Worm (Caenorhabditis elegans) whole organism, L1 larva: ENCODE data around the gene F09E5.12.

Experiments used
- C04F5.9 ChIP-seq: sonication (generic microtip); optimal IDR thresholded peaks from 2 replicates; lab custom pipeline; 2016; ENCODE audit warnings: missing genetic modification characterization, missing compliant biosample characterization
- C16A3.4 ChIP-seq: fragments of 150-350 bp; optimal IDR thresholded peaks from 2 replicates; lab custom pipeline; 2014; ENCODE audit warnings: missing biosample characterization, missing genetic modification characterization
- Y116A8C.19 ChIP-seq: sonication (generic microtip); optimal IDR thresholded peaks from 2 replicates; lab custom pipeline; 2016; ENCODE audit warnings: missing compliant biosample characterization, missing genetic modification characterization, borderline replicate concordance
- ama-1 ChIP-seq: fragments of 150-350 bp; optimal IDR thresholded peaks from 2 replicates; lab custom pipeline; 2014
- blmp-1 ChIP-seq: fragments of 150-350 bp; optimal IDR thresholded peaks from 2 replicates; lab custom pipeline; 2014; ENCODE audit warnings: missing biosample characterization, missing genetic modification characterization
- ceh-82 ChIP-seq, 3 experiments: fragments of 150-350 bp in 1 of 3; sonication (generic microtip) in 2 of 3; optimal IDR thresholded peaks; 2 replicates each; lab custom pipeline; 2014 to 2017; ENCODE audit warnings: missing biosample characterization in 3 of 3, missing genetic modification characterization in 3 of 3
- ceh-88 ChIP-seq: fragments of 200-800 bp; sonication (Bioruptor generic); IDR thresholded peaks from 2 replicates; pipeline ENCODE4 v1.3.6; 2022; ENCODE audit warnings: missing genetic modification characterization, missing compliant biosample characterization
- ces-1 ChIP-seq: fragments of 150-350 bp; optimal IDR thresholded peaks from 2 replicates; lab custom pipeline; 2014; ENCODE audit warnings: missing biosample characterization, missing genetic modification reagents, missing genetic modification characterization
- dpl-1 ChIP-seq, 3 experiments: fragments of 150-350 bp in 2 of 3; sonication (generic microtip) in 1 of 3; optimal IDR thresholded peaks; 2 replicates each; lab custom pipeline; 2014 to 2017; ENCODE audit warnings: missing biosample characterization in 3 of 3, missing genetic modification characterization in 3 of 3, missing genetic modification reagents in 3 of 3
- dsc-1 ChIP-seq: sonication (generic microtip); optimal IDR thresholded peaks from 2 replicates; lab custom pipeline; 2016; ENCODE audit warnings: mild to moderate bottlenecking, missing genetic modification characterization, missing compliant biosample characterization
- efl-1 ChIP-seq, 4 experiments: fragments of 150-350 bp; optimal IDR thresholded peaks in 3 of 4; peaks in 1 of 4; 1 replicate in 1 of 4; 2 replicates in 3 of 4; lab custom pipeline; 2014; ENCODE audit warnings: missing biosample characterization in 2 of 4, missing genetic modification characterization in 2 of 4, missing genetic modification reagents in 2 of 4
- egl-13 ChIP-seq: sonication (generic microtip); optimal IDR thresholded peaks from 2 replicates; lab custom pipeline; 2016; ENCODE audit warnings: missing genotype, missing genetic modification reagents, missing genetic modification characterization, missing compliant biosample characterization
- egl-27 ChIP-seq, 2 experiments: fragments of 150-350 bp in 1 of 2; sonication (generic microtip); optimal IDR thresholded peaks; 3 replicates each; lab custom pipeline; 2017 to 2018; ENCODE audit warnings: missing biosample characterization in 2 of 2, missing genetic modification characterization in 2 of 2, missing genetic modification reagents in 2 of 2
- elt-2 ChIP-seq: sonication (generic microtip); optimal IDR thresholded peaks from 2 replicates; lab custom pipeline; 2016; ENCODE audit warnings: missing genetic modification characterization, mild to moderate bottlenecking, inconsistent platforms, missing compliant biosample characterization, missing genetic modification reagents
- ets-5 ChIP-seq: fragments of 200-800 bp; sonication (Bioruptor generic); IDR thresholded peaks from 2 replicates; pipeline ENCODE4 v1.3.6; 2022; ENCODE audit warnings: missing genetic modification characterization, missing compliant biosample characterization
- fkh-10 ChIP-seq: sonication (generic microtip); optimal IDR thresholded peaks from 2 replicates; lab custom pipeline; 2017; ENCODE audit warnings: missing biosample characterization, missing genetic modification reagents, missing genetic modification characterization
- fos-1 ChIP-seq: fragments of 150-350 bp; optimal IDR thresholded peaks from 2 replicates; lab custom pipeline; 2014; ENCODE audit warnings: missing biosample characterization, missing genetic modification characterization
- grh-1 ChIP-seq: fragments of 200-800 bp; sonication (Bioruptor generic); IDR thresholded peaks from 2 replicates; pipeline ENCODE4 v1.3.6; 2022; ENCODE audit warnings: missing genetic modification reagents, missing genetic modification characterization, missing compliant biosample characterization
- hpl-2 ChIP-seq: fragments of 150-350 bp; optimal IDR thresholded peaks from 2 replicates; lab custom pipeline; 2014; ENCODE audit warnings: missing biosample characterization, missing genetic modification reagents, missing genetic modification characterization
- irx-1 ChIP-seq: sonication (generic microtip); optimal IDR thresholded peaks from 2 replicates; lab custom pipeline; 2016; ENCODE audit warnings: missing genetic modification characterization, missing compliant biosample characterization
- isw-1 ChIP-seq: fragments of 200-800 bp; sonication (Bioruptor generic); IDR thresholded peaks from 2 replicates; pipeline ENCODE4 v1.3.6; 2022; ENCODE audit warnings: missing genetic modification characterization, missing compliant biosample characterization
- lin-13 ChIP-seq: fragments of 150-350 bp; optimal IDR thresholded peaks from 2 replicates; lab custom pipeline; 2014; ENCODE audit warnings: missing biosample characterization, missing genetic modification reagents, missing genetic modification characterization
- lin-14 ChIP-seq: fragments of 200-800 bp; sonication (Bioruptor generic); optimal IDR thresholded peaks from 2 replicates; lab custom pipeline; 2018; ENCODE audit warnings: mild to moderate bottlenecking, missing genetic modification characterization, moderate library complexity, missing compliant biosample characterization
- lin-35 ChIP-seq, 2 experiments: fragments of 150-350 bp; optimal IDR thresholded peaks; 2 replicates each; lab custom pipeline; 2014; ENCODE audit warnings: missing biosample characterization in 2 of 2, missing genetic modification characterization in 2 of 2, missing genetic modification reagents in 2 of 2
- lin-39 ChIP-seq: fragments of 150-350 bp; optimal IDR thresholded peaks from 2 replicates; lab custom pipeline; 2014; ENCODE audit warnings: missing biosample characterization, missing genetic modification reagents, missing genetic modification characterization
- lsy-2 ChIP-seq, 2 experiments: fragments of 150-350 bp; optimal IDR thresholded peaks; 2 replicates each; lab custom pipeline; 2014; ENCODE audit warnings: missing biosample characterization in 2 of 2, missing genetic modification characterization in 2 of 2
- mab-9 ChIP-seq: fragments of 200-800 bp; sonication (Bioruptor generic); IDR thresholded peaks from 2 replicates; pipeline ENCODE4 v1.3.6; 2022; ENCODE audit warnings: missing genetic modification reagents, missing genetic modification characterization, missing compliant biosample characterization
- mdl-1 ChIP-seq, 2 experiments: fragments of 150-350 bp; optimal IDR thresholded peaks; 2 replicates each; lab custom pipeline; 2014 to 2017; ENCODE audit warnings: missing biosample characterization in 2 of 2, missing genetic modification characterization in 2 of 2, inconsistent platforms in 1 of 2
- nhr-11 ChIP-seq: fragments of 150-350 bp; optimal IDR thresholded peaks from 2 replicates; lab custom pipeline; 2014; ENCODE audit warnings: missing biosample characterization, missing genetic modification characterization
- nhr-237 ChIP-seq: fragments of 150-350 bp; optimal IDR thresholded peaks from 2 replicates; lab custom pipeline; 2014; ENCODE audit warnings: missing biosample characterization, missing genetic modification characterization
- nhr-28 ChIP-seq: fragments of 150-350 bp; optimal IDR thresholded peaks from 2 replicates; lab custom pipeline; 2014; ENCODE audit warnings: missing biosample characterization, missing genetic modification characterization
- nhr-47 ChIP-seq: sonication (generic microtip); optimal IDR thresholded peaks from 2 replicates; lab custom pipeline; 2016; ENCODE audit warnings: mild to moderate bottlenecking, missing genetic modification characterization, moderate library complexity, missing compliant biosample characterization
- nhr-71 ChIP-seq: sonication (generic microtip); optimal IDR thresholded peaks from 2 replicates; lab custom pipeline; 2016; ENCODE audit warnings: mild to moderate bottlenecking, missing genetic modification characterization, moderate library complexity, missing compliant biosample characterization
- nhr-77 ChIP-seq: fragments of 150-350 bp; optimal IDR thresholded peaks from 2 replicates; lab custom pipeline; 2014; ENCODE audit warnings: missing biosample characterization, missing genetic modification characterization
- nhr-84 ChIP-seq: sonication (generic microtip); optimal IDR thresholded peaks from 2 replicates; lab custom pipeline; 2017; ENCODE audit warnings: missing biosample characterization, missing genetic modification characterization
- pag-3 ChIP-seq: sonication (generic microtip); optimal IDR thresholded peaks from 2 replicates; lab custom pipeline; 2017; ENCODE audit warnings: missing genetic modification characterization, mild to moderate bottlenecking, missing compliant biosample characterization, antibody characterized with exemption, borderline replicate concordance; ENCODE audit not compliant: insufficient read depth
- pqm-1 ChIP-seq: sonication (generic microtip); optimal IDR thresholded peaks from 3 replicates; lab custom pipeline; 2017; ENCODE audit warnings: missing biosample characterization, missing genetic modification characterization
- rnt-1 ChIP-seq: sonication (generic microtip); optimal IDR thresholded peaks from 2 replicates; lab custom pipeline; 2016; ENCODE audit warnings: mild to moderate bottlenecking, missing genetic modification characterization, moderate library complexity, missing compliant biosample characterization
- snpc-4 ChIP-seq: fragments of 150-350 bp; optimal IDR thresholded peaks from 2 replicates; lab custom pipeline; 2014; ENCODE audit warnings: missing biosample characterization, missing genetic modification characterization
- sptf-1 ChIP-seq: fragments of 150-350 bp; optimal IDR thresholded peaks from 2 replicates; lab custom pipeline; 2014; ENCODE audit warnings: missing biosample characterization, missing genetic modification characterization
- swsn-7 ChIP-seq: sonication (generic microtip); optimal IDR thresholded peaks from 2 replicates; lab custom pipeline; 2016; ENCODE audit warnings: missing genetic modification characterization, missing compliant biosample characterization
- tlp-1 ChIP-seq: fragments of 150-350 bp; optimal IDR thresholded peaks from 2 replicates; lab custom pipeline; 2014; ENCODE audit warnings: missing biosample characterization, missing genetic modification characterization
- unc-130 ChIP-seq: fragments of 150-350 bp; optimal IDR thresholded peaks from 2 replicates; lab custom pipeline; 2017; ENCODE audit warnings: missing biosample characterization, missing genetic modification characterization, inconsistent platforms
- unc-30 ChIP-seq: sonication (generic microtip); optimal IDR thresholded peaks from 2 replicates; lab custom pipeline; 2017; ENCODE audit warnings: missing biosample characterization, missing genetic modification characterization
- unc-86 ChIP-seq: sonication (generic microtip); optimal IDR thresholded peaks from 2 replicates; lab custom pipeline; 2016; ENCODE audit warnings: missing genetic modification characterization, missing compliant biosample characterization
- unc-98 ChIP-seq: fragments of 200-800 bp; sonication (Bioruptor generic); IDR thresholded peaks from 2 replicates; pipeline ENCODE4 v1.3.6; 2022; ENCODE audit warnings: missing genetic modification characterization, missing compliant biosample characterization
- vab-15 ChIP-seq: sonication (generic microtip); optimal IDR thresholded peaks from 2 replicates; lab custom pipeline; 2017; ENCODE audit warnings: missing genotype, mild to moderate bottlenecking, missing genetic modification characterization, missing compliant biosample characterization
- xbp-1 ChIP-seq: sonication (generic microtip); optimal IDR thresholded peaks from 2 replicates; lab custom pipeline; 2016; ENCODE audit warnings: missing genetic modification characterization, missing compliant biosample characterization
- zag-1 ChIP-seq: fragments of 150-350 bp; optimal IDR thresholded peaks from 2 replicates; lab custom pipeline; 2014; ENCODE audit warnings: missing biosample characterization, missing genetic modification characterization
- ztf-11 ChIP-seq, 2 experiments: sonication (generic microtip); optimal IDR thresholded peaks; 2 replicates each; lab custom pipeline; 2016 to 2017; ENCODE audit warnings: missing genetic modification characterization in 2 of 2, missing biosample characterization in 1 of 2, missing compliant biosample characterization in 1 of 2
- ztf-4 ChIP-seq: fragments of 150-350 bp; optimal IDR thresholded peaks from 2 replicates; lab custom pipeline; 2014; ENCODE audit warnings: missing biosample characterization, missing genetic modification characterization

The F09E5.12 gene

ce11 chrII:5339547-5339946, 31.0 kb downstream of the F09E5.12 start:
- TF ChIP-seq hpl-2 (GFP tag; lab: Kevin White, UChicago) (no peak), ama-1 (lab: Kevin White, UChicago) (peak; percentile 25), lin-14 (no peak), rnt-1 (tag; lab: Kevin White, UChicago) (no peak), ceh-82 (tag; optimal IDR thresholded peaks at IDR 0.05; lab: Kevin White, UChicago) (peak in 1 of 3 experiments; percentile 4), lin-39 (no peak)
- TF ChIP-seq, all 84 proteins: peak for 2

DNA sequence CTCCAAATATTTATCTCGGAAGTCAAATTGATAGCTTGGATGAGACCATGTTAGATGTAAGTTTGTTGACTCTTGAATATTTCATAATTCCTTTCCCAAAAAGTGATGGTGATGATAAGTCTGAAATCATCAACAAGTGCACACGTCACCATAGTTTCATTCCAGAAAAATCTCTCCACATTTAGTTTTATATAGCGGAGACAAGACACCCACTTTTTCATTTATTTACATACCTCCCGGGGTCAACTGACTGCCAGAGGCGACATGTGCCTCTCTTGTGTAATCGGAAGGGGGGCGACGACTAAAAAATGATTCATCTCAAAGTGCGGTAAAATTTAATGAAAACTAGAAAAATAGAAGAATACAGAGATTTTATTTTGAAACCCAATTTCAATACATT, 32.2 kb downstream of the F09E5.12 start:
- TF ChIP-seq lsy-2 (tag; optimal IDR thresholded peaks at IDR 0.05; lab: Kevin White, UChicago), result peak in 1 of 2 experiments; percentile 51
- no peak for TF ChIP-seq unc-86 (tag; lab: Kevin White, UChicago)
- TF ChIP-seq pqm-1 (tag; lab: Kevin White, UChicago), result no peak
- no peak for TF ChIP-seq lin-13
- TF ChIP-seq xbp-1 (tag; lab: Kevin White, UChicago), result peak; percentile 23
- no peak for TF ChIP-seq tlp-1 (tag; lab: Kevin White, UChicago)
- TF ChIP-seq mab-9 (GFP tag; lab: Robert Waterston, UW), result no peak
- TF ChIP-seq Y116A8C.19, result no peak
- peak; percentile 18 for TF ChIP-seq nhr-77 (tag; lab: Kevin White, UChicago)
- no peak for TF ChIP-seq isw-1 (GFP tag; lab: Robert Waterston, UW)
- no peak for TF ChIP-seq ztf-4 (tag; lab: Kevin White, UChicago)
- no peak for TF ChIP-seq sptf-1
- peak; percentile 82 for TF ChIP-seq elt-2 (tag; lab: Kevin White, UChicago)
- peak; percentile 1 for TF ChIP-seq unc-130 (tag; lab: Kevin White, UChicago)
- no peak for TF ChIP-seq ceh-88
- TF ChIP-seq snpc-4 (tag; lab: Kevin White, UChicago), result no peak
- peak in 1 of 3 experiments; percentile 15 for TF ChIP-seq dpl-1 (GFP tag; optimal IDR thresholded peaks at IDR 0.05; lab: Kevin White, UChicago)
- no peak for TF ChIP-seq fkh-10 (GFP tag; lab: Kevin White, UChicago)
- peak; percentile 28 for TF ChIP-seq swsn-7 (tag; lab: Kevin White, UChicago)
- no peak for TF ChIP-seq hpl-2 (GFP tag; lab: Kevin White, UChicago)
- TF ChIP-seq unc-30 (tag; lab: Kevin White, UChicago), result no peak
- no peak for TF ChIP-seq ceh-82 (tag; optimal IDR thresholded peaks at IDR 0.05; lab: Kevin White, UChicago)
- no peak for TF ChIP-seq dsc-1 (tag; lab: Kevin White, UChicago)
- no peak for TF ChIP-seq C04F5.9
- no peak for TF ChIP-seq grh-1 (GFP tag; lab: Robert Waterston, UW)
- TF ChIP-seq ztf-11 (tag; optimal IDR thresholded peaks at IDR 0.05; lab: Kevin White, UChicago), result no peak
- no peak for TF ChIP-seq irx-1 (tag; lab: Kevin White, UChicago)
- peak in 1 of 2 experiments; percentile 7 for TF ChIP-seq efl-1 (optimal IDR thresholded peaks at IDR 0.05; lab: Kevin White, UChicago)
- TF ChIP-seq efl-1 (GFP tag; optimal IDR thresholded peaks at IDR 0.05 in 1 of 2; lab: Kevin White, UChicago), result no peak
- TF ChIP-seq C16A3.4, result peak; percentile 12
- TF ChIP-seq ces-1 (GFP tag; lab: Kevin White, UChicago), result no peak
- TF ChIP-seq vab-15 (tag; lab: Kevin White, UChicago), result no peak
- no peak for TF ChIP-seq blmp-1 (tag; lab: Kevin White, UChicago)
- TF ChIP-seq zag-1 (tag; lab: Kevin White, UChicago), result no peak
- TF ChIP-seq egl-13, result peak; percentile 37
- TF ChIP-seq pag-3, result no peak
- TF ChIP-seq egl-27 (tag; optimal IDR thresholded peaks at IDR 0.05; lab: Kevin White, UChicago), result no peak
- TF ChIP-seq nhr-47, result peak; percentile 32
- no peak for TF ChIP-seq nhr-84
- no peak for TF ChIP-seq nhr-237 (tag; lab: Kevin White, UChicago)
- no peak for TF ChIP-seq ets-5 (GFP tag; lab: Robert Waterston, UW)
- no peak for TF ChIP-seq unc-98 (GFP tag; lab: Robert Waterston, UW)
- TF ChIP-seq fos-1 (tag; lab: Kevin White, UChicago), result no peak
- peak in 1 of 2 experiments; percentile 45 for TF ChIP-seq lin-35 (GFP tag; optimal IDR thresholded peaks at IDR 0.05; lab: Kevin White, UChicago)
- TF ChIP-seq nhr-28 (tag; lab: Kevin White, UChicago), result no peak
- no peak for TF ChIP-seq nhr-11
- no peak for TF ChIP-seq ama-1 (lab: Kevin White, UChicago)
- peak; percentile 65 for TF ChIP-seq nhr-71 (tag; lab: Kevin White, UChicago)
- no peak for TF ChIP-seq lin-39
- peak in 1 of 2 experiments; percentile 45 for TF ChIP-seq mdl-1 (tag; optimal IDR thresholded peaks at IDR 0.05; lab: Kevin White, UChicago)
